Worm (Caenorhabditis elegans) whole organism, L4 larva: Measurements from ENCODE around the gene T04C12.33.

Experiments used
- F44E2.7 ChIP-seq: fragments of 200-800 bp; sonication (Bioruptor generic); IDR thresholded peaks from 2 replicates; pipeline ENCODE4 v2.1.2; 2022; ENCODE audit warnings: missing genetic modification characterization, missing compliant biosample characterization
- ama-1 ChIP-seq: fragments of 150-350 bp; optimal IDR thresholded peaks from 2 replicates; lab custom pipeline; 2014; ENCODE audit warnings: inconsistent platforms, mixed read lengths
- dmd-9 ChIP-seq: fragments of 200-800 bp; sonication (Bioruptor generic); IDR thresholded peaks from 2 replicates; pipeline ENCODE4 v1.3.6; 2022; ENCODE audit warnings: missing genetic modification reagents, missing genetic modification characterization, missing compliant biosample characterization
- dpl-1 ChIP-seq: fragments of 150-350 bp; optimal IDR thresholded peaks from 2 replicates; lab custom pipeline; 2014; ENCODE audit warnings: missing biosample characterization, missing genetic modification reagents, missing genetic modification characterization
- fkh-10 ChIP-seq: fragments of 150-350 bp; optimal IDR thresholded peaks from 2 replicates; lab custom pipeline; 2014; ENCODE audit warnings: missing biosample characterization, missing genetic modification reagents, missing genetic modification characterization
- lsy-2 ChIP-seq, 2 experiments: fragments of 150-350 bp in 1 of 2; sonication (generic microtip) in 1 of 2; optimal IDR thresholded peaks; 2 replicates each; lab custom pipeline; 2014 to 2017; ENCODE audit warnings: missing biosample characterization in 2 of 2, missing genetic modification characterization in 2 of 2
- nhr-28 ChIP-seq: fragments of 150-350 bp; optimal IDR thresholded peaks from 2 replicates; lab custom pipeline; 2014; ENCODE audit warnings: missing biosample characterization, missing genetic modification characterization
- pqm-1 ChIP-seq: sonication (generic microtip); optimal IDR thresholded peaks from 2 replicates; lab custom pipeline; 2017; ENCODE audit warnings: missing biosample characterization, missing genetic modification characterization
- snpc-1.2 ChIP-seq: fragments of 200-800 bp; sonication (Bioruptor generic); IDR thresholded peaks from 2 replicates; pipeline ENCODE4 v1.3.6; 2022; ENCODE audit warnings: missing genetic modification reagents, missing genetic modification characterization, missing compliant biosample characterization
- unc-130 ChIP-seq: sonication (generic microtip); optimal IDR thresholded peaks from 2 replicates; lab custom pipeline; 2016; ENCODE audit warnings: missing genetic modification reagents, missing genetic modification characterization, missing compliant biosample characterization
- ztf-11 ChIP-seq: fragments of 150-350 bp; optimal IDR thresholded peaks from 2 replicates; lab custom pipeline; 2014; ENCODE audit warnings: missing biosample characterization, missing genetic modification characterization

DNA sequence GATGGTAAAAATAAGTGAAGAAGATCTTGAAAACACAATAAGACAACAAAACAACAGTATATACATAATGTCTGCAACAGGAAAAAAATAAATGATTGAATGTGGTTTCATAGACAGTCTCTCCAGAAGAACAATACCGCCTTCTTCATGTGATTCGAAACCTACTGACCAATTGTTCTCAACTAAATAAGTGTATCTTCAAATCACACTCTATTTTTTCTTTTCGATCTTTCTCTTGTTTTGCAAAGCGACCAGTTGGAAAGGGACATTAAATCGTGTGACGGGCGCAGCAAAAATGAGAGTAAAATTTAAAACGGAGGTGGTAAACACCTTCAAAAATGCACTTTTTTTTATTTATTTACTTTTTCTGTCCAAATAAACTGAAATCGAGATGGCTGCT lies 9.9 kb downstream of the T04C12.33 start:
- TF ChIP-seq nhr-28 (tag; lab: Kevin White, UChicago) (no peak), fkh-10 (GFP tag; lab: Kevin White, UChicago) (no peak), pqm-1 (tag; lab: Kevin White, UChicago) (no peak), snpc-1.2 (GFP tag; lab: Robert Waterston, UW) (no peak), dpl-1 (no peak), unc-130 (GFP tag; lab: Kevin White, UChicago) (no peak), dmd-9 (GFP tag; lab: Robert Waterston, UW) (no peak), ama-1 (no peak), lsy-2 (tag; optimal IDR thresholded peaks at IDR 0.05; lab: Kevin White, UChicago) (no peak), F44E2.7 (GFP tag; lab: Robert Waterston, UW) (no peak), ztf-11 (no peak)
